Worm (Caenorhabditis elegans) whole organism, L3 larva: Measurements from ENCODE around the gene skpt-1.

ENCODE experiments used
- aly-2 ChIP-seq: fragments of 150-350 bp; optimal IDR thresholded peaks from 2 replicates; lab custom pipeline; 2014; ENCODE audit warnings: missing biosample characterization, missing genetic modification characterization
- ceh-82 ChIP-seq: fragments of 150-350 bp; optimal IDR thresholded peaks from 2 replicates; lab custom pipeline; 2014; ENCODE audit warnings: missing biosample characterization, missing genetic modification characterization
- ceh-9 ChIP-seq: sonication (generic microtip); optimal IDR thresholded peaks from 2 replicates; lab custom pipeline; 2018; ENCODE audit warnings: missing biosample characterization, missing genetic modification characterization
- fkh-10 ChIP-seq: sonication (generic microtip); optimal IDR thresholded peaks from 2 replicates; lab custom pipeline; 2017; ENCODE audit warnings: missing biosample characterization, missing genetic modification reagents, missing genetic modification characterization
- nhr-12 ChIP-seq: fragments of 150-350 bp; optimal IDR thresholded peaks from 2 replicates; lab custom pipeline; 2014; ENCODE audit warnings: missing biosample characterization, missing genetic modification characterization
- nhr-76 ChIP-seq: fragments of 150-350 bp; sonication (generic microtip); optimal IDR thresholded peaks from 5 replicates; lab custom pipeline; 2014; ENCODE audit warnings: missing biosample characterization, missing genetic modification characterization

DNA sequence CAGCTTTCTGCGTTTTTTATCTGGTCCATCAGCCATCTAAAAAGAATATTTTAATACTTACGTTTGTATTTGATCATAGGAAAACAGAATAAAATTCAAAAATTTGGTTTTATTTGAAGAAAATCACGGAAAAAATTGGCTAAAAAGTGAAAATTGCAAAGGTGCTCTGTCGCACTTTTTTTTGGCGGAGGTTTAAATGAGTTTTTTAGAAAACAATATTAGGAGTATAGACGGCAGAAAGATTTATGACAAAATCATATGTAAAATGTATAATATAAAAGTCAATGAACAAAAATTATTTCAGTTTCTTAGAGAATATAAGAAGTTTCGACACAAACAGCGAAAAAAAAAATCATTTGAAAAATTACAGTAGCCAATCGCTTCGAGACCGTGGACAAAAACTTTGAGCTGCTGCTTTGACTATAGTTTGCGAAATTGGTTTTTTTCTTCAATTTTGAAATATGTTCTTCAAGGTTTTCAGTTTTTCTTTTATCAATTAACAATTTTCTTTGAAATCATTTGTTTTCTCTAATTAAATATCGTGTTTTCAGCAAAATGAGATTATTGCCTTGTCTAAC lies 35.6 kb upstream of the skpt-1 start, which contains the start of the genes R02F2.7 and R02F2.4:
- TF ChIP-seq ceh-82 (tag; lab: Kevin White, UChicago) (no peak), aly-2 (tag; lab: Kevin White, UChicago) (no peak), fkh-10 (no peak), nhr-76 (tag; lab: Kevin White, UChicago) (no peak), nhr-12 (no peak), ceh-9 (tag; lab: Kevin White, UChicago) (no peak)
